Worm (Caenorhabditis elegans): ENCODE measurements around the gene ZK1248.11.

DNA sequence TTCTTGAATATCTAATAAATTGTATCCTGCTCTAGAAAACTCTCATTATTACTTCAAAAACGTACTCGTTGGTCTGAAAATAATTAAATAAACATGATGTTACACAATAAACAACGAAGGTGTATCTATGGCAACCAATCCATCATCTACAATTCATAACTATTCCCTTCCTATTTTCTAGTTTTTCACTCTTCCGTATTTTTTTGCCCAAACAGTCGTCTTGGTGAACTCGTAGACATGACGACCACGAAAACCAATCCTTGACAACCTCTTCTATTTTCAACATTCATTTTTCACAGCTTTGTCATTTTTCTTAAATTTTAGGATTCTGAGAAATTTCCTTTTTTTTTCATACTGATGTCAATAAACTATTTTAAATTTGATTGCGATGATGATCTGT is 39.6 kb downstream of the ZK1248.11 start, which contains the start of gene K05F1.13:
- TF ChIP-seq ztf-11 (tag; optimal IDR thresholded peaks at IDR 0.05) (no peak), nhr-11 (tag; optimal IDR thresholded peaks at IDR 0.05) (no peak)
